Fruit fly (Drosophila melanogaster) whole organism, prepupa: ENCODE measurements around the gene rdog.
A peak's percentile ranks its signal among the peaks of the same experiment; 100 is the strongest.

Source experiments
- Blimp-1 ChIP-seq: fragments of 200-800 bp; sonication (Bioruptor generic); optimal IDR thresholded peaks from 3 replicates; lab custom pipeline; 2017; ENCODE audit warnings: missing biosample characterization, missing genetic modification characterization, mild to moderate bottlenecking, moderate library complexity, missing genetic modification reagents
- CG10631 ChIP-seq: fragments of 200-800 bp; sonication (Bioruptor generic); optimal IDR thresholded peaks from 2 replicates; lab custom pipeline; 2016; ENCODE audit warnings: missing biosample characterization, missing genetic modification characterization
- CG10669 ChIP-seq: fragments of 200-800 bp; sonication (Bioruptor generic); optimal IDR thresholded peaks from 3 replicates; lab custom pipeline; 2018; ENCODE audit warnings: missing biosample characterization, mild to moderate bottlenecking, missing genetic modification characterization, moderate library complexity
- CG11294 ChIP-seq: fragments of 200-800 bp; sonication (Bioruptor generic); IDR thresholded peaks from 2 replicates; pipeline ENCODE4 v1.3.6; 2022; ENCODE audit warnings: missing biosample characterization, missing genetic modification characterization
- CG11762 ChIP-seq: fragments of 200-800 bp; sonication (Bioruptor generic); optimal IDR thresholded peaks from 3 replicates; lab custom pipeline; 2016; ENCODE audit warnings: missing biosample characterization, missing genetic modification characterization; ENCODE audit not compliant: insufficient read depth
- CG11902 ChIP-seq: fragments of 200-800 bp; sonication (Bioruptor generic); optimal IDR thresholded peaks from 3 replicates; lab custom pipeline; 2016; ENCODE audit warnings: missing biosample characterization, missing genetic modification characterization
- CG16779 ChIP-seq: fragments of 200-800 bp; sonication (Bioruptor generic); optimal IDR thresholded peaks from 3 replicates; lab custom pipeline; 2017; ENCODE audit warnings: missing biosample characterization, mild to moderate bottlenecking, missing genetic modification characterization
- CG3032 ChIP-seq: fragments of 200-800 bp; optimal IDR thresholded peaks from 2 replicates; lab custom pipeline; 2019; ENCODE audit warnings: missing biosample characterization, mild to moderate bottlenecking, missing genetic modification characterization, moderate library complexity
- CG32006 ChIP-seq: fragments of 200-800 bp; sonication (Bioruptor generic); optimal IDR thresholded peaks from 3 replicates; lab custom pipeline; 2017; ENCODE audit warnings: missing biosample characterization, mild to moderate bottlenecking, missing genetic modification characterization
- CG34406 ChIP-seq: fragments of 200-800 bp; sonication (Bioruptor generic); optimal IDR thresholded peaks from 3 replicates; lab custom pipeline; 2016; ENCODE audit warnings: missing biosample characterization, missing genetic modification characterization
- CG3919 ChIP-seq: fragments of 200-800 bp; sonication (Bioruptor generic); optimal IDR thresholded peaks from 3 replicates; lab custom pipeline; 2016; ENCODE audit warnings: missing biosample characterization, missing genetic modification characterization
- CG4318 ChIP-seq: fragments of 200-800 bp; sonication (Bioruptor generic); optimal IDR thresholded peaks from 3 replicates; lab custom pipeline; 2017; ENCODE audit warnings: missing biosample characterization, mild to moderate bottlenecking, missing genetic modification characterization
- CG6163 ChIP-seq: fragments of 200-800 bp; sonication (Bioruptor generic); IDR thresholded peaks from 3 replicates; pipeline ENCODE4 v1.3.6; 2022; ENCODE audit warnings: missing biosample characterization, missing genetic modification characterization
- CG6276 ChIP-seq: fragments of 200-800 bp; sonication (Bioruptor generic); optimal IDR thresholded peaks from 2 replicates; lab custom pipeline; 2017; ENCODE audit warnings: missing biosample characterization, mild to moderate bottlenecking, missing genetic modification characterization
- CG6792 ChIP-seq: fragments of 200-800 bp; sonication (Bioruptor generic); optimal IDR thresholded peaks from 3 replicates; lab custom pipeline; 2016; ENCODE audit warnings: missing biosample characterization, missing genetic modification characterization
- CG6808 ChIP-seq: fragments of 200-800 bp; sonication (Bioruptor generic); optimal IDR thresholded peaks from 3 replicates; lab custom pipeline; 2017; ENCODE audit warnings: missing biosample characterization, missing genetic modification characterization, mild to moderate bottlenecking, moderate library complexity, missing genetic modification reagents
- CG6854 ChIP-seq: fragments of 200-800 bp; sonication (Bioruptor generic); optimal IDR thresholded peaks from 2 replicates; lab custom pipeline; 2017; ENCODE audit warnings: missing biosample characterization, mild to moderate bottlenecking, missing genetic modification characterization
- CG8319 ChIP-seq: fragments of 200-800 bp; sonication (Bioruptor generic); optimal IDR thresholded peaks from 3 replicates; lab custom pipeline; 2016; ENCODE audit warnings: missing biosample characterization, missing genetic modification characterization
- CG8632 ChIP-seq: fragments of 200-800 bp; sonication (Bioruptor generic); optimal IDR thresholded peaks from 3 replicates; lab custom pipeline; 2016; ENCODE audit warnings: missing biosample characterization, missing genetic modification characterization
- Eip75B ChIP-seq: fragments of 200-800 bp; sonication (Bioruptor generic); optimal IDR thresholded peaks from 3 replicates; lab custom pipeline; 2016; ENCODE audit warnings: missing biosample characterization, missing genetic modification characterization
- Eip78C ChIP-seq: fragments of 200-800 bp; sonication (Bioruptor generic); peaks from one replicate; lab custom pipeline; 2016; ENCODE audit warnings: missing biosample characterization, missing genetic modification characterization
- Ets96B ChIP-seq: fragments of 200-800 bp; optimal IDR thresholded peaks from 2 replicates; lab custom pipeline; 2019; ENCODE audit warnings: missing biosample characterization, mild to moderate bottlenecking, missing genetic modification characterization, moderate library complexity
- Hr38 ChIP-seq: sonication (Bioruptor generic); optimal IDR thresholded peaks from 2 replicates; lab custom pipeline; 2016; ENCODE audit warnings: missing biosample characterization, missing genetic modification characterization
- Hr39 ChIP-seq: fragments of 200-800 bp; sonication (Bioruptor generic); optimal IDR thresholded peaks from 2 replicates; lab custom pipeline; 2016; ENCODE audit warnings: missing biosample characterization, missing genetic modification characterization
- Hr4 ChIP-seq: fragments of 200-800 bp; sonication (Bioruptor generic); optimal IDR thresholded peaks from 3 replicates; lab custom pipeline; 2016; ENCODE audit warnings: missing biosample characterization, missing genetic modification characterization
- Lpt ChIP-seq: fragments of 200-800 bp; sonication (Bioruptor generic); optimal IDR thresholded peaks from 3 replicates; lab custom pipeline; 2016; ENCODE audit warnings: missing biosample characterization, missing genetic modification characterization
- Met ChIP-seq: fragments of 200-800 bp; sonication (Bioruptor generic); optimal IDR thresholded peaks from 3 replicates; lab custom pipeline; 2016; ENCODE audit warnings: missing biosample characterization, missing genetic modification characterization
- OdsH ChIP-seq: fragments of 200-800 bp; sonication (Bioruptor generic); optimal IDR thresholded peaks from 3 replicates; lab custom pipeline; 2016; ENCODE audit warnings: missing biosample characterization, missing genetic modification characterization
- Smox ChIP-seq: fragments of 200-800 bp; sonication (Bioruptor generic); optimal IDR thresholded peaks from 3 replicates; lab custom pipeline; 2016; ENCODE audit warnings: missing biosample characterization, missing genetic modification characterization
- Sox102F ChIP-seq: fragments of 200-800 bp; sonication (Bioruptor generic); optimal IDR thresholded peaks from 2 replicates; lab custom pipeline; 2016; ENCODE audit warnings: missing biosample characterization, mild to moderate bottlenecking, missing genetic modification characterization
- Sox14 ChIP-seq: fragments of 200-800 bp; sonication (Bioruptor generic); optimal IDR thresholded peaks from 3 replicates; lab custom pipeline; 2016; ENCODE audit warnings: missing biosample characterization, missing genetic modification characterization
- Sox15 ChIP-seq: fragments of 200-800 bp; sonication (Bioruptor generic); optimal IDR thresholded peaks from 3 replicates; lab custom pipeline; 2016; ENCODE audit warnings: missing biosample characterization, missing genetic modification characterization
- dac ChIP-seq: fragments of 200-800 bp; sonication (Bioruptor generic); optimal IDR thresholded peaks from 2 replicates; lab custom pipeline; 2017; ENCODE audit warnings: missing biosample characterization, mild to moderate bottlenecking, missing genetic modification characterization
- dsx ChIP-seq: fragments of 200-800 bp; optimal IDR thresholded peaks from 3 replicates; lab custom pipeline; 2019; ENCODE audit warnings: missing biosample characterization, mild to moderate bottlenecking, missing genetic modification characterization, moderate library complexity; ENCODE audit not compliant: poor library complexity, severe bottlenecking
- eg ChIP-seq: fragments of 200-800 bp; sonication (Bioruptor generic); IDR thresholded peaks from 3 replicates; pipeline ENCODE4 v1.3.6; 2022; ENCODE audit warnings: missing biosample characterization, missing genetic modification characterization
- esn ChIP-seq: fragments of 200-800 bp; sonication (Bioruptor generic); optimal IDR thresholded peaks from 2 replicates; lab custom pipeline; 2016; ENCODE audit warnings: missing biosample characterization, mild to moderate bottlenecking, missing genetic modification characterization, moderate library complexity
- fd59A ChIP-seq: fragments of 200-800 bp; sonication (Bioruptor generic); optimal IDR thresholded peaks from 2 replicates; lab custom pipeline; 2017; ENCODE audit warnings: missing biosample characterization, mild to moderate bottlenecking, missing genetic modification characterization, missing genetic modification reagents
- fd85E ChIP-seq: fragments of 200-800 bp; sonication (Bioruptor generic); optimal IDR thresholded peaks from 3 replicates; lab custom pipeline; 2016; ENCODE audit warnings: missing biosample characterization, missing genetic modification characterization
- fkh ChIP-seq: fragments of 200-800 bp; sonication (Bioruptor generic); optimal IDR thresholded peaks from 3 replicates; lab custom pipeline; 2017; ENCODE audit warnings: missing biosample characterization, mild to moderate bottlenecking, missing genetic modification characterization, moderate library complexity
- lz ChIP-seq: fragments of 200-800 bp; sonication (Bioruptor generic); optimal IDR thresholded peaks from 3 replicates; lab custom pipeline; 2016; ENCODE audit warnings: missing biosample characterization, missing genetic modification characterization
- net ChIP-seq: fragments of 200-800 bp; sonication (Bioruptor generic); optimal IDR thresholded peaks from 3 replicates; lab custom pipeline; 2016; ENCODE audit warnings: missing biosample characterization, missing genetic modification characterization
- pdm3 ChIP-seq: fragments of 200-800 bp; sonication (Bioruptor generic); optimal IDR thresholded peaks from 3 replicates; lab custom pipeline; 2016; ENCODE audit warnings: missing biosample characterization, missing genetic modification characterization
- salr ChIP-seq, 2 experiments: fragments of 200-800 bp; sonication (Bioruptor generic); optimal IDR thresholded peaks; 3 replicates each; lab custom pipeline; 2016 to 2018; ENCODE audit warnings: missing biosample characterization in 2 of 2, missing genetic modification characterization in 2 of 2, mild to moderate bottlenecking in 1 of 2
- ss ChIP-seq, 2 experiments: fragments of 200-800 bp; sonication (Bioruptor generic); optimal IDR thresholded peaks; 2 replicates in 1 of 2; 3 replicates in 1 of 2; lab custom pipeline; 2017 to 2018; ENCODE audit warnings: mild to moderate bottlenecking in 2 of 2, missing biosample characterization in 2 of 2, missing genetic modification characterization in 2 of 2, moderate library complexity in 1 of 2
- svp ChIP-seq: fragments of 200-800 bp; sonication (Bioruptor generic); peaks from one replicate; lab custom pipeline; 2016; ENCODE audit warnings: missing biosample characterization, missing genetic modification characterization
- topi ChIP-seq: fragments of 200-800 bp; sonication (Bioruptor generic); optimal IDR thresholded peaks from 3 replicates; lab custom pipeline; 2016; ENCODE audit warnings: missing biosample characterization, missing genetic modification characterization
- vri ChIP-seq: fragments of 200-800 bp; sonication (Bioruptor generic); optimal IDR thresholded peaks from 3 replicates; lab custom pipeline; 2016; ENCODE audit warnings: missing biosample characterization, mild to moderate bottlenecking, missing genetic modification characterization

Gene rdog

dm6 chr3R:29198299-29198698, 40.4 kb downstream of the rdog start:
- TF ChIP-seq ss (GFP tag; optimal IDR thresholded peaks at IDR 0.05; lab: Kevin White, UChicago) (no peak), Smox (no peak), eg (GFP tag; lab: Robert Waterston, UW) (no peak)

- TF ChIP-seq CG6808 (GFP tag; lab: Kevin White, UChicago) (peak; percentile 67), CG11762 (GFP tag; lab: Kevin White, UChicago) (peak; percentile 39), Sox15 (GFP tag; lab: Kevin White, UChicago) (peak; percentile 25), Blimp-1 (peak; percentile 58), Sox102F (GFP tag; lab: Kevin White, UChicago) (peak; percentile 83), Eip78C (GFP tag; lab: Kevin White, UChicago) (peak; percentile 85), CG3919 (GFP tag; lab: Kevin White, UChicago) (peak; percentile 94), CG32006 (GFP tag; lab: Kevin White, UChicago) (peak; percentile 70), salr (GFP tag; optimal IDR thresholded peaks at IDR 0.05; lab: Kevin White, UChicago) (peak in 1 of 2 experiments; percentile 48), Hr4 (GFP tag; lab: Kevin White, UChicago) (peak; percentile 65), dsx (GFP tag; lab: Kevin White, UChicago) (peak; percentile 76), topi (GFP tag; lab: Kevin White, UChicago) (peak; percentile 83), CG6792 (GFP tag; lab: Kevin White, UChicago) (peak; percentile 77), fd59A (peak; percentile 59), CG11294 (peak; percentile 41; the same call in 1 of the 2 replicates), net (peak; percentile 77), Hr38 (GFP tag; lab: Kevin White, UChicago) (no peak), fd85E (GFP tag; lab: Kevin White, UChicago) (peak; percentile 75), Ets96B (peak; percentile 48), Hr39 (GFP tag; lab: Kevin White, UChicago) (peak; percentile 66), svp (peak; percentile 98), CG4318 (peak; percentile 26), Lpt (GFP tag; lab: Kevin White, UChicago) (peak; percentile 81), Met (peak; percentile 87), lz (GFP tag; lab: Kevin White, UChicago) (peak; percentile 82), CG34406 (GFP tag; lab: Kevin White, UChicago) (peak; percentile 61), CG6163 (peak; percentile 95), esn (peak; percentile 85), CG8319 (GFP tag; lab: Kevin White, UChicago) (peak; percentile 54), CG8632 (GFP tag; lab: Kevin White, UChicago) (peak; percentile 55), dac (GFP tag; lab: Kevin White, UChicago) (peak; percentile 71), Sox14 (GFP tag; lab: Kevin White, UChicago) (peak; percentile 96), CG6276 (GFP tag; lab: Kevin White, UChicago) (peak; percentile 61), vri (peak; percentile 82), ss (GFP tag; optimal IDR thresholded peaks at IDR 0.05; lab: Kevin White, UChicago) (peak; percentile 75 to 89), CG6854 (peak; percentile 97), pdm3 (GFP tag; lab: Kevin White, UChicago) (peak; percentile 76), OdsH (GFP tag; lab: Kevin White, UChicago) (peak; percentile 68), CG16779 (tag; lab: Kevin White, UChicago) (peak; percentile 47), CG11902 (peak; percentile 99), fkh (peak; percentile 39), Eip75B (GFP tag; lab: Kevin White, UChicago) (peak; percentile 88), CG10631 (GFP tag; lab: Kevin White, UChicago) (peak; percentile 69), CG10669 (GFP tag; lab: Kevin White, UChicago) (peak; percentile 64), CG3032 (peak; percentile 56), eg (GFP tag; lab: Robert Waterston, UW) (peak; percentile 81)
Observed at dm6 chr3R:29199807-29200693, 42.1 kb downstream of the rdog start, which contains the start of gene CG11899. Gene CG11899 (plus strand): TSS chr3R:29200454.
